Worm (Caenorhabditis elegans) whole organism, early embryonic: ENCODE results near the gene str-200.

ENCODE experiments used
- ama-1 ChIP-seq: fragments of 150-350 bp; optimal IDR thresholded peaks from 2 replicates; lab custom pipeline; 2014
- hmbx-1 ChIP-seq: sonication (generic microtip); optimal IDR thresholded peaks from 2 replicates; lab custom pipeline; 2016; ENCODE audit warnings: mild to moderate bottlenecking, missing genetic modification characterization, missing compliant biosample characterization
- hmg-4 ChIP-seq: fragments of 200-800 bp; sonication (Bioruptor generic); optimal IDR thresholded peaks from 2 replicates; lab custom pipeline; 2018; ENCODE audit warnings: mild to moderate bottlenecking, missing genetic modification characterization, missing compliant biosample characterization
- sea-1 ChIP-seq: fragments of 200-800 bp; sonication (Bioruptor generic); conservative IDR thresholded peaks from 2 replicates; pipeline ENCODE4 v1.3.6; 2022; ENCODE audit warnings: missing genetic modification characterization, missing compliant biosample characterization
- tbx-11 ChIP-seq: fragments of 200-800 bp; sonication (Bioruptor generic); IDR thresholded peaks from 2 replicates; pipeline ENCODE4 v1.3.6; 2022; ENCODE audit warnings: missing genetic modification characterization, missing compliant biosample characterization
- tbx-37 ChIP-seq: fragments of 200-800 bp; sonication (Bioruptor generic); conservative IDR thresholded peaks from 2 replicates; pipeline ENCODE4 v1.3.6; 2022; ENCODE audit warnings: missing genetic modification reagents, missing genetic modification characterization, missing compliant biosample characterization
- tra-4 ChIP-seq: sonication (generic microtip); optimal IDR thresholded peaks from 2 replicates; lab custom pipeline; 2017; ENCODE audit warnings: missing genetic modification characterization, missing compliant biosample characterization

DNA sequence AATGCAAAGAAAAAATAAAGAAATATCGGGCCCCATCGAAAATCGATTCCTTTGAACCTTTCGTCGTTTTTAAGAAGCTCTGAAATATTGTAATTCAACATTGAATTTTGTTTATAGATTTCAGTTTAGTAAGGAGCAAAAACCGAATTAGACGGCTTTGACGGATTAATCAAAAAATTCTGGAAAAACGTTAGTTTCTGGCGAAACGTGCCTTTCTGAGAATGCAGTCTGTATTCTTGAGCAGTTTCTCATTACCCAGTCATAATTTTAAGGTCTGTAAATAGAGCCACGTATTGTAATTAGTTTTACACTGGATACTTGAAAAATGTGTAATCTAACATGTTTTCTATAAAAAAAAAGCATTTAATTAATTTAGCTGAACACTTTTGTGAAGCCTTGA is 2.1 kb upstream of the str-200 start, which contains the start of gene srz-48:
- TF ChIP-seq hmg-4 (no peak), ama-1 (no peak), hmbx-1 (tag; lab: Kevin White, UChicago) (no peak), tra-4 (tag; lab: Kevin White, UChicago) (no peak), tbx-11 (no peak), tbx-37 (GFP tag; lab: Robert Waterston, UW) (no peak), sea-1 (GFP tag; lab: Robert Waterston, UW) (no peak)
